Fruit fly (Drosophila melanogaster) whole organism, prepupa: Measurements from ENCODE around the gene Send1.

Experiments
- CG15336 ChIP-seq: fragments of 200-800 bp; sonication (Bioruptor generic); IDR thresholded peaks from 2 replicates; pipeline ENCODE4 v1.3.6; 2022; ENCODE audit warnings: missing biosample characterization, missing genetic modification characterization
- OdsH ChIP-seq: fragments of 200-800 bp; sonication (Bioruptor generic); optimal IDR thresholded peaks from 3 replicates; lab custom pipeline; 2016; ENCODE audit warnings: missing biosample characterization, missing genetic modification characterization
- Sox14 ChIP-seq: fragments of 200-800 bp; sonication (Bioruptor generic); optimal IDR thresholded peaks from 3 replicates; lab custom pipeline; 2016; ENCODE audit warnings: missing biosample characterization, missing genetic modification characterization
- net ChIP-seq: fragments of 200-800 bp; sonication (Bioruptor generic); optimal IDR thresholded peaks from 3 replicates; lab custom pipeline; 2016; ENCODE audit warnings: missing biosample characterization, missing genetic modification characterization

DNA sequence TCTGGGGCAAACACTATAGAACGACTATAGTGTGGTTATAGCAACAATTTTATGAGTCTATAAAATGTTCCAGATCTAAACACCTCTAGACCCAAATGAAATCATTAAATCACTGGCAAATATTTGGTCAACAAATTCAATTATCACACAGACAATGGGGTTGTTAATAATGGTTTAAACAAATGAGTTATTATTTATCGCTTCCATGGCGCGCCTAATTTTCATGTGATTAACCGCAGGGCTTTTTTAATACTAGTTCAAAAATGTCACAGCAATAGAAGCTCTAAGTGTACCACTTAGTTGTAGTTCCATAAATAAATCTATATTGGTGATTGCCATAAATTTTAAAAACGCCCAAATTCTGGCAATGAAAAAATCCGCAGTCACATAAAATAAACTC, 45.8 kb downstream of the Send1 start, which contains the start of gene CG33124:
- TF ChIP-seq net (GFP tag; lab: Kevin White, UChicago): no peak
- no peak for TF ChIP-seq OdsH (GFP tag; lab: Kevin White, UChicago)
- TF ChIP-seq CG15336: no peak
- TF ChIP-seq Sox14 (GFP tag; lab: Kevin White, UChicago): no peak
